Worm (Caenorhabditis elegans): Measurements from ENCODE around the gene rps-0.

- TF ChIP-seq him-1 (tag; optimal IDR thresholded peaks at IDR 0.05) (no peak), dao-5 (tag; optimal IDR thresholded peaks at IDR 0.05) (no peak), W03F9.2 (tag; optimal IDR thresholded peaks at IDR 0.05) (no peak)
Observed at ce11 chrIII:4792560-4793136, 38.8 kb upstream of the rps-0 start, which contains the start of gene mip-1.

Measured in whole organism, L4/young adult.